Fruit fly (Drosophila melanogaster) whole organism, embryonic: ENCODE measurements at regions not wholly inside any gene's neighbourhood (a gene's known extent, or its start where the extent isn't known, plus 50 kb on each side); places are given as distances from the start of the nearest gene placed in this dataset.
A peak's percentile ranks its signal among the peaks of the same experiment; 100 is the strongest.

Source experiments
- CG8290 ChIP-seq, 3 experiments: fragments of 200-800 bp; sonication (Bioruptor generic); optimal IDR thresholded peaks; 2 replicates each; lab custom pipeline; 2016 to 2019; ENCODE audit warnings: missing biosample characterization in 3 of 3, missing genetic modification characterization in 3 of 3, mild to moderate bottlenecking in 2 of 3, moderate library complexity in 1 of 3

DNA sequence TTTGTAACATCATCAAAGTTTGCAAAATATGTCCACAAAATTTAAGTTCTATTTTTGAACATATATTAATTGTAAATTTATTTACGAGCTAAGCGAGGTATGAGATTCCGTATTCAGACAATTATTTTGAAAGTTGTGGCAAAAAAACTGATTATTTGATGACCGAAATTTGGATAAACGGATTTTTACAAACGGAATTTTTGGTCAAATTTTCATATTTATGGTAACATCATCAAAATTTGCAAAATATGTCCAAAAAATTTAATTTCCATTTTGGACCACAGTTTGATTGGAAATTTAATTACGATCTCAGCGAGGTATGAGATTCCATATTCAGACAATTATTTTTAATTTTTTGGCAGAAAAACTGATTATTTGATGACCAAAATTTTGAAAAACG, 88.8 kb upstream of the scro start:
- peak; percentile 23 for TF ChIP-seq CG8290 (GFP tag; optimal IDR thresholded peaks at IDR 0.05; lab: Kevin White, UChicago)
- peak in 1 of 2 experiments; percentile 71 for TF ChIP-seq CG8290 (tag; optimal IDR thresholded peaks at IDR 0.05; lab: Kevin White, UChicago)
